Worm (Caenorhabditis elegans) whole organism, L4 larva: ENCODE measurements around the gene C49C8.3.
A peak's percentile ranks its signal among the peaks of the same experiment; 100 is the strongest.

ENCODE experiments used
- F49E8.2 ChIP-seq: sonication (generic microtip); optimal IDR thresholded peaks from 2 replicates; lab custom pipeline; 2016; ENCODE audit warnings: missing compliant biosample characterization, mild to moderate bottlenecking, missing genetic modification characterization, borderline replicate concordance
- T20F7.1 ChIP-seq: fragments of 200-800 bp; sonication (Bioruptor generic); optimal IDR thresholded peaks from 2 replicates; lab custom pipeline; 2018; ENCODE audit warnings: mild to moderate bottlenecking, missing genetic modification characterization, missing compliant biosample characterization
- aha-1 ChIP-seq: fragments of 150-350 bp; peaks from one replicate; lab custom pipeline; 2014; ENCODE audit warnings: missing biosample characterization, missing genetic modification characterization
- aly-2 ChIP-seq: sonication (generic microtip); optimal IDR thresholded peaks from 2 replicates; lab custom pipeline; 2018; ENCODE audit warnings: missing biosample characterization, missing genetic modification characterization
- arid-1 ChIP-seq: fragments of 200-800 bp; sonication (Bioruptor generic); conservative IDR thresholded peaks from 2 replicates; pipeline ENCODE4 v1.3.6; 2022; ENCODE audit warnings: missing genetic modification reagents, missing genetic modification characterization, missing compliant biosample characterization
- ceh-28 ChIP-seq: fragments of 150-350 bp; optimal IDR thresholded peaks from 2 replicates; lab custom pipeline; 2014; ENCODE audit warnings: missing biosample characterization, missing genetic modification reagents, missing genetic modification characterization
- ceh-44 ChIP-seq: fragments of 200-800 bp; sonication (Bioruptor generic); IDR thresholded peaks from 2 replicates; pipeline ENCODE4 v1.3.6; 2022; ENCODE audit warnings: missing genetic modification reagents, missing genetic modification characterization, missing compliant biosample characterization
- ceh-82 ChIP-seq: sonication (generic microtip); optimal IDR thresholded peaks from 2 replicates; lab custom pipeline; 2017; ENCODE audit warnings: missing biosample characterization, missing genetic modification characterization
- daf-12 ChIP-seq: fragments of 150-350 bp; optimal IDR thresholded peaks from 2 replicates; lab custom pipeline; 2014; ENCODE audit warnings: missing biosample characterization, missing genetic modification reagents, missing genetic modification characterization
- daf-16 ChIP-seq, 3 experiments: sonication (generic microtip); optimal IDR thresholded peaks; 2 replicates each; lab custom pipeline; 2016 to 2017; ENCODE audit warnings: missing genetic modification characterization in 3 of 3, missing genetic modification reagents in 3 of 3, mild to moderate bottlenecking in 2 of 3, missing compliant biosample characterization in 2 of 3, missing biosample characterization in 1 of 3, moderate library complexity in 1 of 3
- daf-8 ChIP-seq: fragments of 200-800 bp; sonication (Bioruptor generic); IDR thresholded peaks from 2 replicates; pipeline ENCODE4 v1.3.6; 2022; ENCODE audit warnings: missing genetic modification characterization, missing compliant biosample characterization
- dmd-6 ChIP-seq: fragments of 200-800 bp; sonication (Bioruptor generic); IDR thresholded peaks from 2 replicates; pipeline ENCODE4 v1.3.6; 2022; ENCODE audit warnings: missing genetic modification reagents, missing genetic modification characterization, missing compliant biosample characterization
- dve-1 ChIP-seq: sonication (generic microtip); optimal IDR thresholded peaks from 2 replicates; lab custom pipeline; 2017; ENCODE audit warnings: antibody characterized with exemption, mild to moderate bottlenecking, missing genetic modification characterization, missing compliant biosample characterization; ENCODE audit not compliant: insufficient read depth
- egl-27 ChIP-seq: sonication (generic microtip); optimal IDR thresholded peaks from 3 replicates; lab custom pipeline; 2017; ENCODE audit warnings: missing biosample characterization, missing genetic modification reagents, missing genetic modification characterization
- egl-43 ChIP-seq: fragments of 200-800 bp; sonication (Bioruptor generic); IDR thresholded peaks from 2 replicates; pipeline ENCODE4 v1.3.6; 2022; ENCODE audit warnings: missing genetic modification reagents, missing genetic modification characterization, missing compliant biosample characterization
- gei-8 ChIP-seq: fragments of 200-800 bp; sonication (Bioruptor generic); optimal IDR thresholded peaks from 2 replicates; lab custom pipeline; 2018; ENCODE audit warnings: mild to moderate bottlenecking, missing genetic modification characterization, missing compliant biosample characterization
- hlh-11 ChIP-seq: fragments of 200-800 bp; sonication (Bioruptor generic); optimal IDR thresholded peaks from 2 replicates; lab custom pipeline; 2018; ENCODE audit warnings: mild to moderate bottlenecking, missing genetic modification characterization, missing compliant biosample characterization
- hlh-30 ChIP-seq: sonication (generic microtip); optimal IDR thresholded peaks from 2 replicates; lab custom pipeline; 2017; ENCODE audit warnings: antibody characterized with exemption, mild to moderate bottlenecking, missing genetic modification characterization, missing compliant biosample characterization; ENCODE audit not compliant: insufficient read depth
- hmg-1.1 ChIP-seq: fragments of 200-800 bp; sonication (Bioruptor generic); IDR thresholded peaks from 2 replicates; pipeline ENCODE4 v1.3.6; 2022; ENCODE audit warnings: missing genetic modification reagents, missing genetic modification characterization, missing compliant biosample characterization
- lin-29 ChIP-seq: fragments of 200-800 bp; sonication (Bioruptor generic); IDR thresholded peaks from 2 replicates; pipeline ENCODE4 v1.3.6; 2022; ENCODE audit warnings: missing genetic modification reagents, missing genetic modification characterization, missing compliant biosample characterization
- madf-9 ChIP-seq: fragments of 200-800 bp; sonication (Bioruptor generic); conservative IDR thresholded peaks from 2 replicates; pipeline ENCODE4 v1.3.6; 2022; ENCODE audit warnings: missing genetic modification reagents, missing genetic modification characterization, missing compliant biosample characterization
- mes-2 ChIP-seq: sonication (generic microtip); optimal IDR thresholded peaks from 2 replicates; lab custom pipeline; 2016; ENCODE audit warnings: missing genotype, mild to moderate bottlenecking, missing genetic modification characterization, missing compliant biosample characterization; ENCODE audit not compliant: poor library complexity, severe bottlenecking
- mxl-2 ChIP-seq: fragments of 200-800 bp; sonication (Bioruptor generic); conservative IDR thresholded peaks from 2 replicates; pipeline ENCODE4 v1.3.6; 2022; ENCODE audit warnings: missing genetic modification reagents, missing genetic modification characterization, missing compliant biosample characterization
- mxl-3 ChIP-seq: fragments of 200-800 bp; sonication (Bioruptor generic); optimal IDR thresholded peaks from 2 replicates; lab custom pipeline; 2018; ENCODE audit warnings: mild to moderate bottlenecking, missing genetic modification characterization, missing compliant biosample characterization
- nhr-28 ChIP-seq: fragments of 150-350 bp; optimal IDR thresholded peaks from 2 replicates; lab custom pipeline; 2014; ENCODE audit warnings: missing biosample characterization, missing genetic modification characterization
- nhr-42 ChIP-seq: fragments of 200-800 bp; sonication (Bioruptor generic); IDR thresholded peaks from 2 replicates; pipeline ENCODE4 v1.3.6; 2022; ENCODE audit warnings: missing genetic modification characterization, missing compliant biosample characterization
- php-3 ChIP-seq: fragments of 200-800 bp; sonication (Bioruptor generic); IDR thresholded peaks from 2 replicates; pipeline ENCODE4 v1.3.6; 2022; ENCODE audit warnings: missing genetic modification reagents, missing genetic modification characterization, missing compliant biosample characterization
- pqm-1 ChIP-seq: sonication (generic microtip); optimal IDR thresholded peaks from 2 replicates; lab custom pipeline; 2017; ENCODE audit warnings: missing biosample characterization, missing genetic modification characterization
- saeg-2 ChIP-seq: fragments of 200-800 bp; sonication (Bioruptor generic); IDR thresholded peaks from 2 replicates; pipeline ENCODE4 v1.3.6; 2022; ENCODE audit warnings: missing genetic modification reagents, missing genetic modification characterization, missing compliant biosample characterization
- set-16 ChIP-seq: fragments of 200-800 bp; sonication (Bioruptor generic); IDR thresholded peaks from 2 replicates; pipeline ENCODE4 v1.3.6; 2022; ENCODE audit warnings: missing genetic modification reagents, missing genetic modification characterization, missing compliant biosample characterization
- skn-1 ChIP-seq: fragments of 150-350 bp; optimal IDR thresholded peaks from 2 replicates; lab custom pipeline; 2014; ENCODE audit warnings: missing biosample characterization, missing genetic modification characterization
- snpc-1.2 ChIP-seq: fragments of 200-800 bp; sonication (Bioruptor generic); IDR thresholded peaks from 2 replicates; pipeline ENCODE4 v1.3.6; 2022; ENCODE audit warnings: missing genetic modification reagents, missing genetic modification characterization, missing compliant biosample characterization
- snpc-4 ChIP-seq: fragments of 150-350 bp; optimal IDR thresholded peaks from 2 replicates; lab custom pipeline; 2014; ENCODE audit warnings: missing biosample characterization, missing genetic modification characterization
- spr-1 ChIP-seq: sonication (generic microtip); optimal IDR thresholded peaks from 2 replicates; lab custom pipeline; 2016; ENCODE audit warnings: mild to moderate bottlenecking, missing genetic modification characterization, missing compliant biosample characterization
- tra-1 ChIP-seq: fragments of 200-800 bp; sonication (Bioruptor generic); IDR thresholded peaks from 2 replicates; pipeline ENCODE4 v1.3.6; 2022; ENCODE audit warnings: missing genetic modification reagents, missing genetic modification characterization, missing compliant biosample characterization
- unc-62 ChIP-seq, 3 experiments: fragments of 150-350 bp in 1 of 3; sonication (generic microtip); optimal IDR thresholded peaks in 2 of 3; peaks in 1 of 3; 1 replicate in 1 of 3; 2 replicates in 2 of 3; lab custom pipeline; 2014 to 2017; ENCODE audit warnings: missing biosample characterization in 3 of 3, missing genetic modification characterization in 3 of 3, missing genetic modification reagents in 3 of 3, missing genotype in 1 of 3
- vab-7 ChIP-seq: fragments of 200-800 bp; sonication (Bioruptor generic); IDR thresholded peaks from 2 replicates; pipeline ENCODE4 v1.3.6; 2022; ENCODE audit warnings: missing genetic modification reagents, missing genetic modification characterization, missing compliant biosample characterization
- zag-1 ChIP-seq: fragments of 150-350 bp; optimal IDR thresholded peaks from 2 replicates; lab custom pipeline; 2014; ENCODE audit warnings: missing biosample characterization, missing genetic modification characterization

C49C8.3 gene

DNA sequence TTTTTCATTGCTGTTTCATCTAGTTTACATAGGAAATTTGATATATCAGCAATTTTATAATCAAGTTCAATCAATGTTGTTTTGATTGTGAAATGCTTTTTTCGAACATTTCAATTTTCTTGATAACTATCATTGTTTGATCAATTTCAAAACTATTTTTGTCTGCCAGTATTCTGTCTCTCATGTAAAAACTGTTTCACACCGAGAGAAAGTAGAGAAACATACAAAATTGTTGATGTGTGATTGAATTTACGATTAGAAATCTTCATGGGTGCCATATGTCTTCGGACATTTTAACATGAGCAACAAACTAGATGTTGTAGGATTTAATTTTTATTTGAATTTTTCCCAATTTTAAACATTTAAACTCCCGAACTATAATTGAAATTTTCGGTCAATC is 6.2 kb downstream of the C49C8.3 start, which contains the start of gene C49C8.2:
TSS of gene C49C8.2 (plus strand) at position 393 of the 400 bp plus-strand sequence.
- TF ChIP-seq snpc-1.2 (GFP tag; lab: Robert Waterston, UW) (no peak), unc-62 (GFP tag; optimal IDR thresholded peaks at IDR 0.05 in 1 of 2; lab: Kevin White, UChicago) (peak in 1 of 2 experiments; percentile 81), unc-62 (tag; optimal IDR thresholded peaks at IDR 0.05; lab: Kevin White, UChicago) (no peak), aha-1 (tag; lab: Kevin White, UChicago) (peak; percentile 57), T20F7.1 (GFP tag; lab: Kevin White, UChicago) (peak; percentile 28), nhr-28 (tag; lab: Kevin White, UChicago) (peak; percentile 22), dmd-6 (peak; percentile 10; the same call in 1 of the 2 replicates), daf-16 (GFP tag; optimal IDR thresholded peaks at IDR 0.05; lab: Kevin White, UChicago) (no peak), daf-16 (tag; optimal IDR thresholded peaks at IDR 0.05; lab: Kevin White, UChicago) (peak; percentile 66), hlh-11 (tag; lab: Kevin White, UChicago) (peak; percentile 51), dve-1 (peak; percentile 56), skn-1 (tag; lab: Kevin White, UChicago) (no peak)

ce11 chrIV:8651835-8652234 is 7.3 kb downstream of the C49C8.3 start, which contains the start of gene C49C8.8:
Gene C49C8.8, plus strand, starts transcription at chrIV:8652135.
- TF ChIP-seq snpc-4 = no peak
- TF ChIP-seq spr-1 (tag; lab: Kevin White, UChicago) = no peak
- TF ChIP-seq aly-2 (tag; lab: Kevin White, UChicago) = no peak
- no peak for TF ChIP-seq hmg-1.1 (GFP tag; lab: Robert Waterston, UW)
- no peak for TF ChIP-seq egl-27 (tag; lab: Kevin White, UChicago)
- TF ChIP-seq pqm-1 = no peak
- TF ChIP-seq ceh-82 = no peak
- no peak for TF ChIP-seq arid-1 (GFP tag; lab: Robert Waterston, UW)
- no peak for TF ChIP-seq snpc-1.2 (GFP tag; lab: Robert Waterston, UW)
- no peak for TF ChIP-seq gei-8
- TF ChIP-seq, all 104 proteins: peak for 0

DNA sequence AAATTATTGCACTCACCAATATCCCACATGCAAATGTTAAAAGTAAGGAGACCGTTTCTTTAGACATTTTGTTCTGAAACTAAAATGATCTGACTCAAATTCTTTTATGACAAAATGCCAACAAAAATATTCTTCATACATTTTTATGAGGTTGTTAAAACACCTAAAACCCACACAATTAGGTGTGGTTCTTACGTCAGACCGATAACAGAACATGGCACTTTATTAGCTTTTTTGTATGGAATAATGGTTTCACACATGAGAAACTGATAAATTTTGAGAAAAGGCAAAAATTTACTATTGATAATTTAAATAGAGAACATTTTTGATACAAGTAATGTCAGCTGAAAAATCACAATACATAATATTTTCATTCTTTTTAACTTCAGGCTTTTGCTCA is 9.1 kb downstream of the C49C8.3 start, which contains the start of gene C49C8.5:
TSS of gene C49C8.5 (minus strand) at position 73 of the 400 bp plus-strand sequence.
- no peak for TF ChIP-seq lin-29 (GFP tag; lab: Robert Waterston, UW)
- peak; percentile 10 for TF ChIP-seq dve-1
- TF ChIP-seq tra-1 (GFP tag; lab: Robert Waterston, UW) = no peak
- no peak for TF ChIP-seq snpc-4
- no peak for TF ChIP-seq mxl-2
- TF ChIP-seq daf-8 = no peak
- no peak for TF ChIP-seq egl-43 (GFP tag; lab: Robert Waterston, UW)
- TF ChIP-seq snpc-1.2 (GFP tag; lab: Robert Waterston, UW) = no peak
- no peak for TF ChIP-seq mes-2 (tag; lab: Kevin White, UChicago)
- no peak for TF ChIP-seq dmd-6
- TF ChIP-seq zag-1 = no peak
- TF ChIP-seq pqm-1 = peak; percentile 59
- no peak for TF ChIP-seq ceh-28
- TF ChIP-seq T20F7.1 (GFP tag; lab: Kevin White, UChicago) = no peak
- no peak for TF ChIP-seq ceh-44 (GFP tag; lab: Robert Waterston, UW)
- TF ChIP-seq php-3 (GFP tag; lab: Robert Waterston, UW) = peak; percentile 84
- no peak for TF ChIP-seq set-16 (GFP tag; lab: Robert Waterston, UW)
- no peak for TF ChIP-seq vab-7 (GFP tag; lab: Robert Waterston, UW)
- TF ChIP-seq aly-2 (tag; lab: Kevin White, UChicago) = no peak
- TF ChIP-seq daf-12 (tag; lab: Kevin White, UChicago) = no peak
- TF ChIP-seq F49E8.2 (tag; lab: Kevin White, UChicago) = no peak
- no peak for TF ChIP-seq nhr-28 (tag; lab: Kevin White, UChicago)
- TF ChIP-seq madf-9 = no peak
- TF ChIP-seq hmg-1.1 (GFP tag; lab: Robert Waterston, UW) = no peak
- no peak for TF ChIP-seq saeg-2 (GFP tag; lab: Robert Waterston, UW)
- no peak for TF ChIP-seq hlh-30 (tag; lab: Kevin White, UChicago)
- TF ChIP-seq daf-16 (GFP tag; optimal IDR thresholded peaks at IDR 0.05; lab: Kevin White, UChicago) = no peak
- TF ChIP-seq daf-16 (tag; optimal IDR thresholded peaks at IDR 0.05; lab: Kevin White, UChicago) = peak; percentile 15
- no peak for TF ChIP-seq nhr-42 (GFP tag; lab: Robert Waterston, UW)
- TF ChIP-seq mxl-3 (GFP tag; lab: Kevin White, UChicago) = no peak
